Worm (Caenorhabditis elegans): ENCODE measurements around the gene Y69A2AR.46.

- TF ChIP-seq unc-62 (GFP tag; optimal IDR thresholded peaks at IDR 0.05) (no peak), ceh-16 (tag; optimal IDR thresholded peaks at IDR 0.05) (no peak), nhr-6 (tag; optimal IDR thresholded peaks at IDR 0.05) (no peak), egl-27 (tag; optimal IDR thresholded peaks at IDR 0.05) (no peak), ama-1 (optimal IDR thresholded peaks at IDR 0.05) (no peak), lin-13 (GFP tag; optimal IDR thresholded peaks at IDR 0.05) (no peak), lin-39 (tag; optimal IDR thresholded peaks at IDR 0.05) (no peak), sma-9 (GFP tag; optimal IDR thresholded peaks at IDR 0.05) (no peak), sma-9 (tag; optimal IDR thresholded peaks at IDR 0.05) (no peak), elt-1 (tag; optimal IDR thresholded peaks at IDR 0.05) (no peak), aly-2 (tag; optimal IDR thresholded peaks at IDR 0.05) (no peak), snpc-4 (tag; optimal IDR thresholded peaks at IDR 0.05) (no peak), ztf-11 (tag; optimal IDR thresholded peaks at IDR 0.05) (no peak), ceh-82 (tag; optimal IDR thresholded peaks at IDR 0.05) (no peak)
Measured at ce11 chrIV:2552855-2553254, 8.6 kb upstream of the Y69A2AR.46 start.

Data from whole organism, L2 larva.